Fruit fly (Drosophila melanogaster) whole organism, prepupa: ENCODE data around the gene CG32026.

ENCODE experiments used
- CG10631 ChIP-seq: fragments of 200-800 bp; sonication (Bioruptor generic); optimal IDR thresholded peaks from 2 replicates; lab custom pipeline; 2016; ENCODE audit warnings: missing biosample characterization, missing genetic modification characterization
- CG10669 ChIP-seq: fragments of 200-800 bp; sonication (Bioruptor generic); optimal IDR thresholded peaks from 3 replicates; lab custom pipeline; 2018; ENCODE audit warnings: missing biosample characterization, mild to moderate bottlenecking, missing genetic modification characterization, moderate library complexity
- CG11294 ChIP-seq: fragments of 200-800 bp; sonication (Bioruptor generic); IDR thresholded peaks from 2 replicates; pipeline ENCODE4 v1.3.6; 2022; ENCODE audit warnings: missing biosample characterization, missing genetic modification characterization
- CG11762 ChIP-seq: fragments of 200-800 bp; sonication (Bioruptor generic); optimal IDR thresholded peaks from 3 replicates; lab custom pipeline; 2016; ENCODE audit warnings: missing biosample characterization, missing genetic modification characterization; ENCODE audit not compliant: insufficient read depth
- CG15336 ChIP-seq: fragments of 200-800 bp; sonication (Bioruptor generic); IDR thresholded peaks from 2 replicates; pipeline ENCODE4 v1.3.6; 2022; ENCODE audit warnings: missing biosample characterization, missing genetic modification characterization
- CG1621 ChIP-seq: fragments of 200-800 bp; sonication (Bioruptor generic); optimal IDR thresholded peaks from 3 replicates; lab custom pipeline; 2018; ENCODE audit warnings: missing biosample characterization, mild to moderate bottlenecking, missing genetic modification characterization
- CG16779 ChIP-seq: fragments of 200-800 bp; sonication (Bioruptor generic); optimal IDR thresholded peaks from 3 replicates; lab custom pipeline; 2017; ENCODE audit warnings: missing biosample characterization, mild to moderate bottlenecking, missing genetic modification characterization
- CG31627 ChIP-seq: fragments of 200-800 bp; sonication (Bioruptor generic); optimal IDR thresholded peaks from 3 replicates; lab custom pipeline; 2016; ENCODE audit warnings: missing biosample characterization, missing genetic modification characterization
- CG32006 ChIP-seq: fragments of 200-800 bp; sonication (Bioruptor generic); optimal IDR thresholded peaks from 3 replicates; lab custom pipeline; 2017; ENCODE audit warnings: missing biosample characterization, mild to moderate bottlenecking, missing genetic modification characterization
- CG3919 ChIP-seq: fragments of 200-800 bp; sonication (Bioruptor generic); optimal IDR thresholded peaks from 3 replicates; lab custom pipeline; 2016; ENCODE audit warnings: missing biosample characterization, missing genetic modification characterization
- CG4318 ChIP-seq: fragments of 200-800 bp; sonication (Bioruptor generic); optimal IDR thresholded peaks from 3 replicates; lab custom pipeline; 2017; ENCODE audit warnings: missing biosample characterization, mild to moderate bottlenecking, missing genetic modification characterization
- CG6163 ChIP-seq: fragments of 200-800 bp; sonication (Bioruptor generic); IDR thresholded peaks from 3 replicates; pipeline ENCODE4 v1.3.6; 2022; ENCODE audit warnings: missing biosample characterization, missing genetic modification characterization
- CG6276 ChIP-seq: fragments of 200-800 bp; sonication (Bioruptor generic); optimal IDR thresholded peaks from 2 replicates; lab custom pipeline; 2017; ENCODE audit warnings: missing biosample characterization, mild to moderate bottlenecking, missing genetic modification characterization
- CG6792 ChIP-seq: fragments of 200-800 bp; sonication (Bioruptor generic); optimal IDR thresholded peaks from 3 replicates; lab custom pipeline; 2016; ENCODE audit warnings: missing biosample characterization, missing genetic modification characterization
- CG6808 ChIP-seq: fragments of 200-800 bp; sonication (Bioruptor generic); optimal IDR thresholded peaks from 3 replicates; lab custom pipeline; 2017; ENCODE audit warnings: missing biosample characterization, missing genetic modification characterization, mild to moderate bottlenecking, moderate library complexity, missing genetic modification reagents
- CG6854 ChIP-seq: fragments of 200-800 bp; sonication (Bioruptor generic); optimal IDR thresholded peaks from 2 replicates; lab custom pipeline; 2017; ENCODE audit warnings: missing biosample characterization, mild to moderate bottlenecking, missing genetic modification characterization
- CG7368 ChIP-seq: fragments of 200-800 bp; sonication (Bioruptor generic); optimal IDR thresholded peaks from 3 replicates; lab custom pipeline; 2016; ENCODE audit warnings: missing biosample characterization, missing genetic modification characterization
- CG8119 ChIP-seq: fragments of 200-800 bp; sonication (Bioruptor generic); IDR thresholded peaks from 3 replicates; pipeline ENCODE4 v1.3.6; 2022; ENCODE audit warnings: missing biosample characterization, missing genetic modification characterization
- CG8632 ChIP-seq: fragments of 200-800 bp; sonication (Bioruptor generic); optimal IDR thresholded peaks from 3 replicates; lab custom pipeline; 2016; ENCODE audit warnings: missing biosample characterization, missing genetic modification characterization
- Eip78C ChIP-seq: fragments of 200-800 bp; sonication (Bioruptor generic); peaks from one replicate; lab custom pipeline; 2016; ENCODE audit warnings: missing biosample characterization, missing genetic modification characterization
- Ets21C ChIP-seq: fragments of 200-800 bp; sonication (Bioruptor generic); optimal IDR thresholded peaks from 3 replicates; lab custom pipeline; 2016; ENCODE audit warnings: missing biosample characterization, missing genetic modification characterization
- Ets96B ChIP-seq: fragments of 200-800 bp; optimal IDR thresholded peaks from 2 replicates; lab custom pipeline; 2019; ENCODE audit warnings: missing biosample characterization, mild to moderate bottlenecking, missing genetic modification characterization, moderate library complexity
- Gug ChIP-seq: fragments of 200-800 bp; sonication (Bioruptor generic); IDR thresholded peaks from 2 replicates; pipeline ENCODE4 v1.3.6; 2022; ENCODE audit warnings: missing biosample characterization, missing genetic modification characterization
- Hr38 ChIP-seq: sonication (Bioruptor generic); optimal IDR thresholded peaks from 2 replicates; lab custom pipeline; 2016; ENCODE audit warnings: missing biosample characterization, missing genetic modification characterization
- Hr39 ChIP-seq: fragments of 200-800 bp; sonication (Bioruptor generic); optimal IDR thresholded peaks from 2 replicates; lab custom pipeline; 2016; ENCODE audit warnings: missing biosample characterization, missing genetic modification characterization
- Hr4 ChIP-seq: fragments of 200-800 bp; sonication (Bioruptor generic); optimal IDR thresholded peaks from 3 replicates; lab custom pipeline; 2016; ENCODE audit warnings: missing biosample characterization, missing genetic modification characterization
- Met ChIP-seq: fragments of 200-800 bp; sonication (Bioruptor generic); optimal IDR thresholded peaks from 3 replicates; lab custom pipeline; 2016; ENCODE audit warnings: missing biosample characterization, missing genetic modification characterization
- OdsH ChIP-seq: fragments of 200-800 bp; sonication (Bioruptor generic); optimal IDR thresholded peaks from 3 replicates; lab custom pipeline; 2016; ENCODE audit warnings: missing biosample characterization, missing genetic modification characterization
- Smox ChIP-seq: fragments of 200-800 bp; sonication (Bioruptor generic); optimal IDR thresholded peaks from 3 replicates; lab custom pipeline; 2016; ENCODE audit warnings: missing biosample characterization, missing genetic modification characterization
- Sox102F ChIP-seq: fragments of 200-800 bp; sonication (Bioruptor generic); optimal IDR thresholded peaks from 2 replicates; lab custom pipeline; 2016; ENCODE audit warnings: missing biosample characterization, mild to moderate bottlenecking, missing genetic modification characterization
- Sox14 ChIP-seq: fragments of 200-800 bp; sonication (Bioruptor generic); optimal IDR thresholded peaks from 3 replicates; lab custom pipeline; 2016; ENCODE audit warnings: missing biosample characterization, missing genetic modification characterization
- Sox15 ChIP-seq: fragments of 200-800 bp; sonication (Bioruptor generic); optimal IDR thresholded peaks from 3 replicates; lab custom pipeline; 2016; ENCODE audit warnings: missing biosample characterization, missing genetic modification characterization
- achi ChIP-seq: fragments of 200-800 bp; sonication (Bioruptor generic); optimal IDR thresholded peaks from 3 replicates; lab custom pipeline; 2016; ENCODE audit warnings: missing biosample characterization, missing genetic modification characterization
- acj6 ChIP-seq: fragments of 200-800 bp; sonication (Bioruptor generic); optimal IDR thresholded peaks from 3 replicates; lab custom pipeline; 2016; ENCODE audit warnings: missing biosample characterization, missing genetic modification characterization
- dac ChIP-seq: fragments of 200-800 bp; sonication (Bioruptor generic); optimal IDR thresholded peaks from 2 replicates; lab custom pipeline; 2017; ENCODE audit warnings: missing biosample characterization, mild to moderate bottlenecking, missing genetic modification characterization
- dsx ChIP-seq: fragments of 200-800 bp; optimal IDR thresholded peaks from 3 replicates; lab custom pipeline; 2019; ENCODE audit warnings: missing biosample characterization, mild to moderate bottlenecking, missing genetic modification characterization, moderate library complexity; ENCODE audit not compliant: poor library complexity, severe bottlenecking
- eg ChIP-seq: fragments of 200-800 bp; sonication (Bioruptor generic); IDR thresholded peaks from 3 replicates; pipeline ENCODE4 v1.3.6; 2022; ENCODE audit warnings: missing biosample characterization, missing genetic modification characterization
- fd59A ChIP-seq: fragments of 200-800 bp; sonication (Bioruptor generic); optimal IDR thresholded peaks from 2 replicates; lab custom pipeline; 2017; ENCODE audit warnings: missing biosample characterization, mild to moderate bottlenecking, missing genetic modification characterization, missing genetic modification reagents
- fd85E ChIP-seq: fragments of 200-800 bp; sonication (Bioruptor generic); optimal IDR thresholded peaks from 3 replicates; lab custom pipeline; 2016; ENCODE audit warnings: missing biosample characterization, missing genetic modification characterization
- lz ChIP-seq: fragments of 200-800 bp; sonication (Bioruptor generic); optimal IDR thresholded peaks from 3 replicates; lab custom pipeline; 2016; ENCODE audit warnings: missing biosample characterization, missing genetic modification characterization
- net ChIP-seq: fragments of 200-800 bp; sonication (Bioruptor generic); optimal IDR thresholded peaks from 3 replicates; lab custom pipeline; 2016; ENCODE audit warnings: missing biosample characterization, missing genetic modification characterization
- pdm3 ChIP-seq: fragments of 200-800 bp; sonication (Bioruptor generic); optimal IDR thresholded peaks from 3 replicates; lab custom pipeline; 2016; ENCODE audit warnings: missing biosample characterization, missing genetic modification characterization
- salr ChIP-seq, 2 experiments: fragments of 200-800 bp; sonication (Bioruptor generic); optimal IDR thresholded peaks; 3 replicates each; lab custom pipeline; 2016 to 2018; ENCODE audit warnings: missing biosample characterization in 2 of 2, missing genetic modification characterization in 2 of 2, mild to moderate bottlenecking in 1 of 2
- ss ChIP-seq, 2 experiments: fragments of 200-800 bp; sonication (Bioruptor generic); optimal IDR thresholded peaks; 2 replicates in 1 of 2; 3 replicates in 1 of 2; lab custom pipeline; 2017 to 2018; ENCODE audit warnings: mild to moderate bottlenecking in 2 of 2, missing biosample characterization in 2 of 2, missing genetic modification characterization in 2 of 2, moderate library complexity in 1 of 2
- svp ChIP-seq: fragments of 200-800 bp; sonication (Bioruptor generic); peaks from one replicate; lab custom pipeline; 2016; ENCODE audit warnings: missing biosample characterization, missing genetic modification characterization
- vri ChIP-seq: fragments of 200-800 bp; sonication (Bioruptor generic); optimal IDR thresholded peaks from 3 replicates; lab custom pipeline; 2016; ENCODE audit warnings: missing biosample characterization, mild to moderate bottlenecking, missing genetic modification characterization

CG32026 gene

DNA sequence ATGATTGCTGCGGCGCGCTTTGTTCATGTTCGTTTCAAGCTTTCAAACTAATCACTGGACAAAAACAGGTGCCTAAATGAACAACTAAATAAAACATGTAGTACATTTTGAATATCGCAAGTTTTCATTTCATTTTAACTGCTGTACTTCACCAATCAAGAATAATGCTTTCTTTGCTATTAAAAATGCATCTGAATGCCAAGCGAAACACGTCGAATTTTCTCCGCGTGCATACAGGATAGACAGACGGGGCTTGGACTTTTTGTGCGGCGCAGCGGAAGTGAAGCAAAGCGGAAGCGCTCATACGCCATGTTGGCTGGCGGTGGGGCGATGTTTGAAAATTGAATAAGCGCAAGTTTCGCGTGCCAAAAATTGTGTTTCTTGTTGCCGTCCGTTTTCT, 17.1 kb downstream of the CG32026 start:
- TF ChIP-seq CG1621 (tag; lab: Kevin White, UChicago) (no peak), dac (GFP tag; lab: Kevin White, UChicago) (no peak), CG6792 (no peak), Hr38 (no peak), acj6 (GFP tag; lab: Kevin White, UChicago) (peak; percentile 14), CG6163 (GFP tag; lab: Robert Waterston, UW) (no peak), CG8632 (GFP tag; lab: Kevin White, UChicago) (no peak), CG7368 (no peak), CG8119 (GFP tag; lab: Robert Waterston, UW) (peak; percentile 38; the same call in 1 of the 3 replicates), Sox15 (GFP tag; lab: Kevin White, UChicago) (no peak), CG11762 (GFP tag; lab: Kevin White, UChicago) (no peak), Sox102F (no peak), lz (no peak), CG31627 (GFP tag; lab: Kevin White, UChicago) (no peak), OdsH (GFP tag; lab: Kevin White, UChicago) (peak; percentile 13), Hr4 (peak; percentile 53), achi (no peak), pdm3 (GFP tag; lab: Kevin White, UChicago) (peak; percentile 28), Hr39 (no peak), CG15336 (GFP tag; lab: Robert Waterston, UW) (peak; percentile 10; the same call in 1 of the 2 replicates), Ets21C (GFP tag; lab: Kevin White, UChicago) (no peak), fd59A (GFP tag; lab: Kevin White, UChicago) (no peak), CG6808 (GFP tag; lab: Kevin White, UChicago) (no peak), Gug (GFP tag; lab: Robert Waterston, UW) (no peak), Eip78C (GFP tag; lab: Kevin White, UChicago) (peak; percentile 50), CG3919 (peak; percentile 16), eg (GFP tag; lab: Robert Waterston, UW) (0 out of 3 replicates have a peak, but pooled peaks have one; percentile 26), Smox (no peak), vri (GFP tag; lab: Kevin White, UChicago) (no peak), CG10669 (peak; percentile 16), CG4318 (GFP tag; lab: Kevin White, UChicago) (peak; percentile 4), CG10631 (no peak), CG16779 (tag; lab: Kevin White, UChicago) (no peak), ss (GFP tag; optimal IDR thresholded peaks at IDR 0.05; lab: Kevin White, UChicago) (peak in 1 of 2 experiments; percentile 14), net (GFP tag; lab: Kevin White, UChicago) (peak; percentile 2), dsx (GFP tag; lab: Kevin White, UChicago) (no peak), CG6854 (GFP tag; lab: Kevin White, UChicago) (no peak), Ets96B (tag; lab: Kevin White, UChicago) (no peak), CG11294 (GFP tag; lab: Robert Waterston, UW) (no peak), CG6276 (GFP tag; lab: Kevin White, UChicago) (no peak), Sox14 (GFP tag; lab: Kevin White, UChicago) (no peak), CG32006 (GFP tag; lab: Kevin White, UChicago) (peak; percentile 43)

DNA sequence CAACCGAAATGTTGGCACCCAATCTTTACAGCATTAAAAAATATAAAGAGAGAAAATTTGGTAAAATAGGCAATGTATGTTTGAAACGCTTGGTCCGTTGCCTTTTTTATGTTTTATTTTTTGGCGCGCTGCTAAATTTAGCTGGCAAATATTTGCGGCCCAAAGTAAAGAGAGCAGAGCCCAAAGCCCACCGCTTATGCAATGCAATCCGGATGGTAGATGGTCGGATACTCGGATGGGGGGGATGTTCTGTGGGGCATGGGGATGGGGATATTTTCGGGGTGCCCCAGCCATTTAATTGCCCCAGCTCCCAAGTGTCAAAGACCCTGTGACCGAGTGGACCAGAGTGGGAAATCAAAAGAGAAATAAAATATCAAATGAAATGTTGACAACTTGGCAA, 19.0 kb downstream of the CG32026 start:
- TF ChIP-seq salr (GFP tag; optimal IDR thresholded peaks at IDR 0.05; lab: Kevin White, UChicago) (no peak), fd85E (GFP tag; lab: Kevin White, UChicago) (no peak), Met (GFP tag; lab: Kevin White, UChicago) (no peak), Eip78C (GFP tag; lab: Kevin White, UChicago) (peak; percentile 6), CG15336 (GFP tag; lab: Robert Waterston, UW) (no peak), acj6 (GFP tag; lab: Kevin White, UChicago) (no peak), svp (GFP tag; lab: Kevin White, UChicago) (peak; percentile 21)
